Worm (Caenorhabditis elegans) whole organism, early embryonic: ENCODE data around the gene tps-2.

Source experiments
- F13C5.2 ChIP-seq: sonication (generic microtip); optimal IDR thresholded peaks from 2 replicates; lab custom pipeline; 2017; ENCODE audit warnings: mild to moderate bottlenecking, missing genetic modification characterization, inconsistent platforms, missing compliant biosample characterization
- ama-1 ChIP-seq: fragments of 150-350 bp; optimal IDR thresholded peaks from 2 replicates; lab custom pipeline; 2014
- ceh-36 ChIP-seq: sonication (generic microtip); optimal IDR thresholded peaks from 2 replicates; lab custom pipeline; 2016; ENCODE audit warnings: missing genetic modification characterization, inconsistent platforms, missing compliant biosample characterization
- flt-1 ChIP-seq: fragments of 200-800 bp; sonication (Bioruptor generic); IDR thresholded peaks from 2 replicates; pipeline ENCODE4 v1.3.6; 2022; ENCODE audit warnings: missing genetic modification characterization, missing compliant biosample characterization
- hmbx-1 ChIP-seq: sonication (generic microtip); optimal IDR thresholded peaks from 2 replicates; lab custom pipeline; 2016; ENCODE audit warnings: mild to moderate bottlenecking, missing genetic modification characterization, missing compliant biosample characterization
- hmg-4 ChIP-seq: fragments of 200-800 bp; sonication (Bioruptor generic); optimal IDR thresholded peaks from 2 replicates; lab custom pipeline; 2018; ENCODE audit warnings: mild to moderate bottlenecking, missing genetic modification characterization, missing compliant biosample characterization
- pes-1 ChIP-seq: fragments of 200-800 bp; sonication (Bioruptor generic); IDR thresholded peaks from 2 replicates; pipeline ENCODE4 v1.3.6; 2022; ENCODE audit warnings: missing genetic modification reagents, missing genetic modification characterization, missing compliant biosample characterization

- TF ChIP-seq hmbx-1 (no peak), pes-1 (GFP tag; lab: Robert Waterston, UW) (no peak), F13C5.2 (no peak), ama-1 (lab: Kevin White, UChicago) (no peak), flt-1 (no peak), hmg-4 (GFP tag; lab: Kevin White, UChicago) (no peak), ceh-36 (tag; lab: Kevin White, UChicago) (no peak)
Observed at ce11 chrII:14616402-14616801, 15.7 kb downstream of the tps-2 start.
